Worm (Caenorhabditis elegans): ENCODE data around the gene W08E12.5.
"Not testable (repeated sequence)": the region's sequence is repeated elsewhere in the genome, so short reads cannot be mapped to it uniquely, and the experiment has no call there.

W08E12.5 gene

ce11 chrIV:3296578-3297549, 3.7 kb upstream of the W08E12.5 start:
- TF ChIP-seq nhr-28 (tag; optimal IDR thresholded peaks at IDR 0.05) (no peak), ceh-39 (tag; optimal IDR thresholded peaks at IDR 0.05) (no peak), bed-3 (GFP tag; optimal IDR thresholded peaks at IDR 0.05) (no peak), flh-1 (GFP tag; optimal IDR thresholded peaks at IDR 0.05) (no peak), sptf-1 (tag; optimal IDR thresholded peaks at IDR 0.05) (no peak), elt-3 (tag; optimal IDR thresholded peaks at IDR 0.05) (no peak), lin-32 (GFP tag; optimal IDR thresholded peaks at IDR 0.05) (no peak)

- TF ChIP-seq hlh-1 (tag; optimal IDR thresholded peaks at IDR 0.05) (no peak), drap-1 (GFP tag; optimal IDR thresholded peaks at IDR 0.05) (no peak), mls-2 (tag; optimal IDR thresholded peaks at IDR 0.05) (no peak), nhr-76 (tag; optimal IDR thresholded peaks at IDR 0.05) (no peak), blmp-1 (tag; optimal IDR thresholded peaks at IDR 0.05) (no peak), nhr-2 (tag; optimal IDR thresholded peaks at IDR 0.05) (no peak), ceh-43 (GFP tag; optimal IDR thresholded peaks at IDR 0.05) (no peak), ztf-11 (tag; optimal IDR thresholded peaks at IDR 0.05) (no peak), sptf-1 (tag; optimal IDR thresholded peaks at IDR 0.05) (no peak), mep-1 (tag; optimal IDR thresholded peaks at IDR 0.05) (no peak)
These were observed 2.3 kb upstream of the W08E12.5 start, which contains the start of gene W08E12.6 for ce11 chrIV:3298300-3298699. TSS of gene W08E12.6 (plus strand) at chrIV:3298600.

- TF ChIP-seq tbx-8 (GFP tag; optimal IDR thresholded peaks at IDR 0.05) (no peak), ceh-83 (GFP tag; optimal IDR thresholded peaks at IDR 0.05) (peak; percentile 46)
These were observed 1.4 kb upstream of the W08E12.5 start for ce11 chrIV:3299229-3299628.

ce11 chrIV:3302058-3302457, 1.5 kb downstream of the W08E12.5 start, which contains the start of gene W08E12.4:
TSS of gene W08E12.4 (plus strand) at chrIV:3302358.
- not testable (repeated sequence) for TF ChIP-seq mls-2 (tag; optimal IDR thresholded peaks at IDR 0.05); drap-1 (GFP tag; optimal IDR thresholded peaks at IDR 0.05); sptf-1 (tag; optimal IDR thresholded peaks at IDR 0.05)

ce11 chrIV:3303690-3304089, 3.1 kb downstream of the W08E12.5 start, which contains the start of gene idpp-12:
TSS of gene idpp-12 (plus strand) at chrIV:3303990.
- not testable (repeated sequence) for TF ChIP-seq nhr-76 (tag; optimal IDR thresholded peaks at IDR 0.05); mls-2 (tag; optimal IDR thresholded peaks at IDR 0.05); sem-2 (GFP tag; optimal IDR thresholded peaks at IDR 0.05)

- no peak for TF ChIP-seq cnd-1 (tag; optimal IDR thresholded peaks at IDR 0.05)
- no peak for TF ChIP-seq lin-32 (GFP tag; optimal IDR thresholded peaks at IDR 0.05)
- TF ChIP-seq unc-120 (tag; optimal IDR thresholded peaks at IDR 0.05; ENCODE audit: poor library complexity, severe bottlenecking) = no peak
- no peak for TF ChIP-seq nhr-12 (tag; optimal IDR thresholded peaks at IDR 0.05)
- no peak for TF ChIP-seq mls-2 (tag; optimal IDR thresholded peaks at IDR 0.05)
- no peak for TF ChIP-seq lsy-2 (tag; optimal IDR thresholded peaks at IDR 0.05)
- no peak for TF ChIP-seq sptf-1 (tag; optimal IDR thresholded peaks at IDR 0.05)
These were observed 5.0 kb downstream of the W08E12.5 start, which contains the start of gene W08E12.2 for ce11 chrIV:3305575-3305974. TSS of gene W08E12.2 (plus strand) at chrIV:3305875.

ce11 chrIV:3307463-3307862, 6.9 kb downstream of the W08E12.5 start, which contains the start of gene W08E12.9:
TSS of gene W08E12.9 (minus strand) at chrIV:3307563.
- no peak for TF ChIP-seq ces-1 (GFP tag; optimal IDR thresholded peaks at IDR 0.05)
- no peak for TF ChIP-seq flh-1 (GFP tag; optimal IDR thresholded peaks at IDR 0.05)
- no peak for TF ChIP-seq zip-8 (tag; optimal IDR thresholded peaks at IDR 0.05)
- no peak for TF ChIP-seq bed-3 (GFP tag; optimal IDR thresholded peaks at IDR 0.05)
